Fruit fly (Drosophila melanogaster) whole organism, embryonic: ENCODE results near the gene CG7120.

Experiments used
- Adf1 ChIP-seq: fragments of 200-800 bp; sonication (Bioruptor generic); IDR thresholded peaks from 2 replicates; pipeline ENCODE4 v1.3.6; 2022; ENCODE audit warnings: missing biosample characterization, missing genetic modification characterization
- Bgb ChIP-seq: fragments of 200-800 bp; sonication (Bioruptor generic); IDR thresholded peaks from 2 replicates; pipeline ENCODE4 v1.3.6; 2022; ENCODE audit warnings: missing biosample characterization, missing genetic modification characterization; ENCODE audit not compliant: partially characterized antibody
- C15 ChIP-seq: fragments of 200-800 bp; sonication (Bioruptor generic); IDR thresholded peaks from 3 replicates; pipeline ENCODE4 v1.3.6; 2022; ENCODE audit warnings: missing biosample characterization, missing genetic modification characterization
- CG13123 ChIP-seq: fragments of 200-800 bp; sonication (Bioruptor generic); optimal IDR thresholded peaks from 2 replicates; lab custom pipeline; 2016; ENCODE audit warnings: missing biosample characterization, missing genetic modification characterization
- CG13775 ChIP-seq: fragments of 200-800 bp; sonication (Bioruptor generic); optimal IDR thresholded peaks from 3 replicates; lab custom pipeline; 2017; ENCODE audit warnings: missing biosample characterization, mild to moderate bottlenecking, missing genetic modification characterization
- CG14441 ChIP-seq: fragments of 200-800 bp; sonication (Bioruptor generic); IDR thresholded peaks from 2 replicates; pipeline ENCODE4 v1.3.6; 2022; ENCODE audit warnings: missing biosample characterization, missing genetic modification characterization
- CG15479 ChIP-seq: fragments of 200-800 bp; sonication (Bioruptor generic); optimal IDR thresholded peaks from 3 replicates; lab custom pipeline; 2019; ENCODE audit warnings: missing biosample characterization, mild to moderate bottlenecking, missing genetic modification characterization, moderate library complexity
- CG1603 ChIP-seq: fragments of 200-800 bp; sonication (Bioruptor generic); optimal IDR thresholded peaks from 2 replicates; lab custom pipeline; 2019; ENCODE audit warnings: missing biosample characterization, mild to moderate bottlenecking, missing genetic modification characterization, moderate library complexity
- CG31441 ChIP-seq: fragments of 200-800 bp; sonication (Bioruptor generic); IDR thresholded peaks from 2 replicates; pipeline ENCODE4 v1.3.6; 2022; ENCODE audit warnings: missing biosample characterization, missing genetic modification characterization
- CG4328 ChIP-seq: fragments of 200-800 bp; sonication (Bioruptor generic); optimal IDR thresholded peaks from 3 replicates; lab custom pipeline; 2017; ENCODE audit warnings: missing biosample characterization, missing genetic modification reagents, missing genetic modification characterization
- CG6272 ChIP-seq: fragments of 200-800 bp; sonication (Bioruptor generic); IDR thresholded peaks from 2 replicates; pipeline ENCODE4 v1.3.6; 2022; ENCODE audit warnings: missing biosample characterization, missing genetic modification characterization
- CG7987 ChIP-seq: fragments of 200-800 bp; sonication (Bioruptor generic); optimal IDR thresholded peaks from 2 replicates; lab custom pipeline; 2018; ENCODE audit warnings: missing biosample characterization, mild to moderate bottlenecking, missing genetic modification characterization, moderate library complexity
- CG8388 ChIP-seq: fragments of 200-800 bp; sonication (Bioruptor generic); optimal IDR thresholded peaks from 2 replicates; lab custom pipeline; 2019; ENCODE audit warnings: missing biosample characterization, mild to moderate bottlenecking, missing genetic modification characterization, moderate library complexity
- CG9609 ChIP-seq: fragments of 200-800 bp; sonication (Bioruptor generic); optimal IDR thresholded peaks from 3 replicates; lab custom pipeline; 2016; ENCODE audit warnings: missing biosample characterization, missing genetic modification characterization
- CG9797 ChIP-seq: fragments of 200-800 bp; sonication (Bioruptor generic); optimal IDR thresholded peaks from 3 replicates; lab custom pipeline; 2018; ENCODE audit warnings: missing biosample characterization, mild to moderate bottlenecking, missing genetic modification characterization
- Dip3 ChIP-seq: fragments of 200-800 bp; sonication (Bioruptor generic); optimal IDR thresholded peaks from 3 replicates; lab custom pipeline; 2016; ENCODE audit warnings: missing biosample characterization, missing genetic modification characterization
- Drgx ChIP-seq: fragments of 200-800 bp; sonication (Bioruptor generic); IDR thresholded peaks from 2 replicates; pipeline ENCODE4 v1.3.6; 2022; ENCODE audit warnings: missing biosample characterization, missing genetic modification characterization
- E2f1 ChIP-seq: fragments of 200-800 bp; sonication (Bioruptor generic); IDR thresholded peaks from 2 replicates; pipeline ENCODE4 v1.3.6; 2022; ENCODE audit warnings: missing biosample characterization, missing genetic modification characterization
- E2f2 ChIP-seq: fragments of 200-800 bp; sonication (Bioruptor generic); IDR thresholded peaks from 2 replicates; pipeline ENCODE4 v1.3.6; 2022; ENCODE audit warnings: missing biosample characterization, missing genetic modification characterization
- Eip74EF ChIP-seq, 2 experiments: fragments of 200-800 bp in 1 of 2; fragments of >200 bp in 1 of 2; sonication (Bioruptor generic) in 1 of 2; optimal IDR thresholded peaks; 2 replicates each; lab custom pipeline; 2017 to 2019; ENCODE audit warnings: missing biosample characterization in 2 of 2, missing genetic modification characterization in 2 of 2, mild to moderate bottlenecking in 1 of 2, moderate library complexity in 1 of 2
- Hr39 ChIP-seq: fragments of >200 bp; optimal IDR thresholded peaks from 2 replicates; lab custom pipeline; 2017
- Lpt ChIP-seq: fragments of >200 bp; optimal IDR thresholded peaks from 2 replicates; lab custom pipeline; 2018; ENCODE audit warnings: missing biosample characterization, missing genetic modification characterization
- MBD-R2 ChIP-seq: fragments of 200-800 bp; sonication (Bioruptor generic); IDR thresholded peaks from 2 replicates; pipeline ENCODE4 v1.3.6; 2022; ENCODE audit warnings: missing biosample characterization, missing genetic modification characterization
- Mrtf ChIP-seq: fragments of 200-800 bp; sonication (Bioruptor generic); IDR thresholded peaks from 3 replicates; pipeline ENCODE4 v1.3.6; 2022; ENCODE audit warnings: missing biosample characterization, missing genetic modification characterization
- Opbp ChIP-seq: fragments of 200-800 bp; sonication (Bioruptor generic); IDR thresholded peaks from 3 replicates; pipeline ENCODE4 v1.3.6; 2022; ENCODE audit warnings: missing biosample characterization, missing genetic modification characterization; ENCODE audit not compliant: partially characterized antibody
- Vsx1 ChIP-seq: fragments of 200-800 bp; sonication (Bioruptor generic); optimal IDR thresholded peaks from 2 replicates; lab custom pipeline; 2017; ENCODE audit warnings: missing biosample characterization, mild to moderate bottlenecking, missing genetic modification characterization, missing genetic modification reagents
- bcd ChIP-seq: fragments of 200-800 bp; sonication (Bioruptor generic); optimal IDR thresholded peaks from 2 replicates; lab custom pipeline; 2017; ENCODE audit warnings: missing biosample characterization, mild to moderate bottlenecking, missing genetic modification characterization
- br ChIP-seq: fragments of >200 bp; optimal IDR thresholded peaks from 2 replicates; lab custom pipeline; 2017
- ci ChIP-seq: fragments of 200-800 bp; sonication (Bioruptor generic); IDR thresholded peaks from 3 replicates; pipeline ENCODE4 v1.3.6; 2022; ENCODE audit warnings: missing biosample characterization, missing genetic modification characterization
- fru ChIP-seq: fragments of >200 bp; optimal IDR thresholded peaks from 2 replicates; lab custom pipeline; 2017
- gcm ChIP-seq: fragments of 200-800 bp; sonication (Bioruptor generic); optimal IDR thresholded peaks from 2 replicates; lab custom pipeline; 2019; ENCODE audit warnings: missing biosample characterization, mild to moderate bottlenecking, missing genetic modification characterization, moderate library complexity
- gfzf ChIP-seq: fragments of 200-800 bp; sonication (Bioruptor generic); optimal IDR thresholded peaks from 2 replicates; lab custom pipeline; 2016; ENCODE audit warnings: missing biosample characterization, mild to moderate bottlenecking, missing genetic modification characterization, moderate library complexity
- gt ChIP-seq: fragments of 200-800 bp; sonication (Bioruptor generic); IDR thresholded peaks from 2 replicates; pipeline ENCODE4 v1.3.6; 2022; ENCODE audit warnings: missing biosample characterization, missing genetic modification characterization
- ham ChIP-seq: fragments of 200-800 bp; sonication (Bioruptor generic); IDR thresholded peaks from 2 replicates; pipeline ENCODE4 v1.3.6; 2022; ENCODE audit warnings: missing biosample characterization, missing genetic modification characterization
- hbn ChIP-seq: fragments of 200-800 bp; sonication (Bioruptor generic); IDR thresholded peaks from 2 replicates; pipeline ENCODE4 v1.3.6; 2022; ENCODE audit warnings: missing biosample characterization, missing genetic modification characterization; ENCODE audit not compliant: partially characterized antibody
- kah ChIP-seq: fragments of 200-800 bp; sonication (Bioruptor generic); optimal IDR thresholded peaks from 2 replicates; lab custom pipeline; 2018; ENCODE audit warnings: missing biosample characterization, mild to moderate bottlenecking, missing genetic modification characterization
- mld ChIP-seq: fragments of 200-800 bp; sonication (Bioruptor generic); IDR thresholded peaks from 3 replicates; pipeline ENCODE4 v1.3.6; 2022; ENCODE audit warnings: missing biosample characterization, missing genetic modification characterization; ENCODE audit not compliant: partially characterized antibody
- nom ChIP-seq: fragments of 200-800 bp; sonication (Bioruptor generic); optimal IDR thresholded peaks from 2 replicates; lab custom pipeline; 2017; ENCODE audit warnings: missing biosample characterization, missing genetic modification characterization, mild to moderate bottlenecking, moderate library complexity, missing genetic modification reagents
- oc ChIP-seq: fragments of 200-800 bp; sonication (Bioruptor generic); optimal IDR thresholded peaks from 2 replicates; lab custom pipeline; 2018; ENCODE audit warnings: missing biosample characterization, mild to moderate bottlenecking, missing genetic modification characterization, moderate library complexity
- p53 ChIP-seq: fragments of 200-800 bp; sonication (Bioruptor generic); optimal IDR thresholded peaks from 2 replicates; lab custom pipeline; 2016; ENCODE audit warnings: missing biosample characterization, missing genetic modification characterization
- pita ChIP-seq: fragments of 200-800 bp; sonication (Bioruptor generic); optimal IDR thresholded peaks from 2 replicates; lab custom pipeline; 2017; ENCODE audit warnings: missing biosample characterization, mild to moderate bottlenecking, missing genetic modification characterization
- schlank ChIP-seq: fragments of 200-800 bp; sonication (Bioruptor generic); optimal IDR thresholded peaks from 2 replicates; lab custom pipeline; 2018; ENCODE audit warnings: missing biosample characterization, mild to moderate bottlenecking, missing genetic modification characterization
- sens ChIP-seq: fragments of 200-800 bp; sonication (Bioruptor generic); peaks from one replicate; lab custom pipeline; 2016; ENCODE audit warnings: missing biosample characterization, missing genetic modification characterization
- slbo ChIP-seq: fragments of 200-800 bp; sonication (Bioruptor generic); IDR thresholded peaks from 2 replicates; pipeline ENCODE4 v1.3.6; 2022; ENCODE audit warnings: missing biosample characterization, missing genetic modification characterization
- slou ChIP-seq: fragments of 200-800 bp; sonication (Bioruptor generic); optimal IDR thresholded peaks from 3 replicates; lab custom pipeline; 2016; ENCODE audit warnings: missing biosample characterization, missing genetic modification characterization
- tin ChIP-seq: fragments of 200-800 bp; sonication (Bioruptor generic); optimal IDR thresholded peaks from 3 replicates; lab custom pipeline; 2016; ENCODE audit warnings: missing biosample characterization, missing genetic modification characterization
- tna ChIP-seq: fragments of 200-800 bp; sonication (Bioruptor generic); IDR thresholded peaks from 2 replicates; pipeline ENCODE4 v1.3.6; 2022; ENCODE audit warnings: missing biosample characterization, missing genetic modification characterization; ENCODE audit not compliant: partially characterized antibody
- trem ChIP-seq: fragments of 200-800 bp; optimal IDR thresholded peaks from 3 replicates; lab custom pipeline; 2019; ENCODE audit warnings: missing biosample characterization, mild to moderate bottlenecking, missing genetic modification characterization, moderate library complexity
- ttk ChIP-seq: fragments of 200-800 bp; sonication (Bioruptor generic); IDR thresholded peaks from 2 replicates; pipeline ENCODE4 v2.1.2; 2022; ENCODE audit warnings: missing biosample characterization, missing genetic modification characterization
- unc-4 ChIP-seq: fragments of 200-800 bp; sonication (Bioruptor generic); IDR thresholded peaks from 2 replicates; pipeline ENCODE4 v1.3.6; 2022; ENCODE audit warnings: missing biosample characterization, missing genetic modification characterization; ENCODE audit not compliant: partially characterized antibody
- vnd ChIP-seq: fragments of 200-800 bp; sonication (Bioruptor generic); IDR thresholded peaks from 3 replicates; pipeline ENCODE4 v1.3.6; 2022; ENCODE audit warnings: missing biosample characterization, missing genetic modification characterization; ENCODE audit not compliant: partially characterized antibody

Gene CG7120

DNA sequence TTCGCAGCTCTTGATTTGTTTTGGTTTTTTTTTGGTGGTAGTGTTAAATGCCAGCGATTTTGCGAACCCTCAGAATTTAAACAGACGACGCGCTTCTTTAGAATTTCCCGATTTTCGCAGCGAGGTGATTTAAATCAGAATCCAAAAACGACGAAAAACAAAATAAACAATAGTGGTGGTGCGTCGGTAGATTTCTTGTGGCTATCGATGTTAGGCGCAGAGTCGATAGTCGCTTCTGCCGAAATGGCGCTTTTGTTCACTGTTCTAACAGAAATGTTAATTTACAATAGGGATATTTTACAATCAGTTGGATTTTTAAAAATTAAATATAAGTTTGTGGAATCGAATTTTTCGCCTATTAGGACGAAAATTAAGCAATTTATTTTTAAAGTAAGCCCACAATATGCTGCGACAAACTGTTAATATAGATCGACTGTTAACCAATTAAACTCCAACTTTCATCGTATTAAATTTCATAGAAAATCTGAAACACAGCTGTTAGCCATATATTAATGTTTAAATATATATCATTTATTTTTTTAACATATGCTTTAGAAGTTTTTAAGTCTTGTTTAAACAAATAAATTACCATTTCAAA is 53.5 kb downstream of the CG7120 start, which contains the start of gene CG6983 (continued):
- TF ChIP-seq CG9797, result no peak
- TF ChIP-seq Drgx (GFP tag; lab: Robert Waterston, UW), result no peak
- no peak for TF ChIP-seq CG7987
- peak; percentile 28; the same call in 1 of the 2 replicates for TF ChIP-seq CG6272
- peak; percentile 89 for TF ChIP-seq sens (GFP tag; lab: Kevin White, UChicago)
- TF ChIP-seq unc-4 (GFP tag; lab: Robert Waterston, UW), result peak; percentile 87
- TF ChIP-seq mld (GFP tag; lab: Robert Waterston, UW), result 0 out of 3 replicates have a peak, but pooled peaks have one; percentile 47
- TF ChIP-seq tna (GFP tag; lab: Robert Waterston, UW), result peak; percentile 61
- TF ChIP-seq slbo (GFP tag; lab: Robert Waterston, UW), result peak; percentile 5; the same call in 1 of the 2 replicates
- TF ChIP-seq gcm (GFP tag; lab: Kevin White, UChicago), result no peak
- peak; percentile 69; the same call in 2 of the 3 replicates for TF ChIP-seq vnd (GFP tag; lab: Robert Waterston, UW)
- no peak for TF ChIP-seq CG13123 (GFP tag; lab: Kevin White, UChicago)
- TF ChIP-seq ttk (GFP tag; lab: Robert Waterston, UW), result no peak
- no peak for TF ChIP-seq C15 (GFP tag; lab: Robert Waterston, UW)
- no peak for TF ChIP-seq ham (GFP tag; lab: Robert Waterston, UW)
- no peak for TF ChIP-seq CG8388 (GFP tag; lab: Kevin White, UChicago)
- TF ChIP-seq Vsx1, result no peak
- peak; percentile 71 for TF ChIP-seq hbn (GFP tag; lab: Robert Waterston, UW)
- TF ChIP-seq CG9609 (GFP tag; lab: Kevin White, UChicago), result no peak
- TF ChIP-seq br, result no peak
- TF ChIP-seq CG15479 (GFP tag; lab: Kevin White, UChicago), result no peak
- TF ChIP-seq CG1603 (tag; lab: Kevin White, UChicago), result peak; percentile 69
- TF ChIP-seq CG13775 (GFP tag; lab: Kevin White, UChicago), result no peak
- no peak for TF ChIP-seq E2f1 (GFP tag; lab: Robert Waterston, UW)
- peak; percentile 18 for TF ChIP-seq trem (tag; lab: Kevin White, UChicago)
- TF ChIP-seq slou (GFP tag; lab: Kevin White, UChicago), result no peak
- TF ChIP-seq pita, result no peak
- no peak for TF ChIP-seq Dip3 (GFP tag; lab: Kevin White, UChicago)
- no peak for TF ChIP-seq gfzf (GFP tag; lab: Kevin White, UChicago)
- TF ChIP-seq Adf1, result peak; percentile 4; the same call in 1 of the 2 replicates
- no peak for TF ChIP-seq bcd (GFP tag; lab: Kevin White, UChicago)
- TF ChIP-seq MBD-R2 (GFP tag; lab: Robert Waterston, UW), result peak; percentile 31
- peak; percentile 83 for TF ChIP-seq Bgb (GFP tag; lab: Robert Waterston, UW)
- no peak for TF ChIP-seq CG4328
- TF ChIP-seq E2f2 (GFP tag; lab: Robert Waterston, UW), result peak; percentile 62; the same call in 1 of the 2 replicates
- TF ChIP-seq kah (GFP tag; lab: Kevin White, UChicago), result no peak
- no peak for TF ChIP-seq oc (tag; lab: Kevin White, UChicago)
- TF ChIP-seq Hr39 (lab: Kevin White, UChicago), result no peak
- peak; percentile 88 for TF ChIP-seq Opbp (GFP tag; lab: Robert Waterston, UW)
- TF ChIP-seq fru, result no peak
- TF ChIP-seq CG31441, result peak; percentile 24; the same call in 1 of the 2 replicates
- TF ChIP-seq schlank (tag; lab: Kevin White, UChicago), result no peak
- TF ChIP-seq Lpt (GFP tag; lab: Kevin White, UChicago), result no peak
- no peak for TF ChIP-seq nom (GFP tag; lab: Kevin White, UChicago)
- no peak for TF ChIP-seq p53 (GFP tag; lab: Kevin White, UChicago)
- peak; percentile 77; the same call in 2 of the 3 replicates for TF ChIP-seq ci (GFP tag; lab: Robert Waterston, UW)
- TF ChIP-seq CG14441 (GFP tag; lab: Robert Waterston, UW), result no peak
- no peak for TF ChIP-seq Mrtf (GFP tag; lab: Robert Waterston, UW)
- TF ChIP-seq Eip74EF (GFP tag; optimal IDR thresholded peaks at IDR 0.05; lab: Kevin White, UChicago), result no peak
- TF ChIP-seq tin (GFP tag; lab: Kevin White, UChicago), result no peak
- no peak for TF ChIP-seq gt (GFP tag; lab: Robert Waterston, UW)
